Worm (Caenorhabditis elegans): ENCODE results near the gene T19H12.3.

DNA sequence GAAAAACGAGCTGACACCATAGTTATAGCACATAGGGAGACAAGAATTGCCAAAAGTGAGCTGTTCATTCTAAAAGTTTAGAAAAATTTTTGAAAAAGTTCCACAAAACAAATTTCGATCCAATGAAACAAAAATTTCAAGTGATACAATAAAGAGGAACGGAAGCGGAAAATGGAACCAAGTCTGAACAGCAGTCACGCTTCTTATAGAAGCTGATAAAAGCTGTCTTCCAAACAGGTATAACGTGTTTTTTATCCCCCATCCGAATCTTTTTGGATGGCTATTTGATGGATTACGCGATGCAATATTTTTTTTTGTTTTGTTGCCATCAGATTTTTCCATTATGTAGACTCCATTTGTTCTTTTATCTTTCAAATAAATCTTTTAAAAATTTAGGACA lies 26.8 kb downstream of the T19H12.3 start, which contains the start of gene H23N18.5:
- TF ChIP-seq ztf-29 (GFP tag; IDR thresholded peaks at IDR 0.05) (no peak), flt-1 (GFP tag; IDR thresholded peaks at IDR 0.05) (no peak), klf-2 (GFP tag; conservative IDR thresholded peaks at IDR 0.05) (no peak)

Measured in whole organism, midembryonic.